Fruit fly (Drosophila melanogaster) whole organism, wandering third instar larva: Measurements from ENCODE around the gene CG13692.
A peak's percentile ranks its signal among the peaks of the same experiment; 100 is the strongest.

ENCODE experiments used
- HLH106 ChIP-seq: fragments of 200-800 bp; optimal IDR thresholded peaks from 3 replicates; lab custom pipeline; 2019; ENCODE audit warnings: missing biosample characterization, mild to moderate bottlenecking, missing genetic modification characterization, moderate library complexity
- lola ChIP-seq: fragments of >200 bp; optimal IDR thresholded peaks from 2 replicates; lab custom pipeline; 2017; ENCODE audit warnings: missing biosample characterization, missing genetic modification characterization

DNA sequence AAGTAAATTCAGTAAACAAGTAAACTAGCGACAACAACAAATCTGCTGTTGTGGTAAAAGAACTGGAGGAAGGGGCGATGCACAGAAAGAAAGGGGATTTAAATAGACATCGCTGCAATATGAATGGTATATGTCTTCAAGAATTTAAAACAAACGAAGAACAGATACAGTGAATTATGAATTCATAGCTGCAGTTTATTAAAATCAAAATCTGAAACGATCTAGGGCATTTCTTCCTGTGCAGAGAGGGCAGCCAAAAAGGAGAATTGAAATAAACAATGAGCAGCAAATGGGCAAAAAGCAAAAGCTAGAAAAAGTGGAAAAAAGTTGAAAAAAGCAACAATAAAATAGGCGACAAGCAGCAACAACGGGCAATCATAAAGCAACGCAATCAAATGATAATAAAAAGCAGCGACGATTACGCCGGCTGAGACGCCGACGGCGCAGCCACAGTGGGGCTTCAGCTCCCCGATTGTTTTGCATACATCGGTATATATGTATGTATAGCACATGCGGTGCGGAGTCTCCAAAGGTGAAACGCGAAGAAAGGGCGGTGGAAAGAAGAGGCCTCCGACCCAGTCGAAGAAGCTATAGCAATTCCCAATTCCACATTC lies 47.3 kb downstream of the CG13692 start:
- TF ChIP-seq HLH106 (tag; lab: Kevin White, UChicago), result peak; percentile 39
- TF ChIP-seq lola (GFP tag; lab: Kevin White, UChicago), result no peak
